Fruit fly (Drosophila melanogaster) whole organism, embryonic: ENCODE results near the gene Cpr64Ab.
A peak's percentile ranks its signal among the peaks of the same experiment; 100 is the strongest.

Source experiments
- B-H2 ChIP-seq: fragments of 200-800 bp; sonication (Bioruptor generic); optimal IDR thresholded peaks from 2 replicates; lab custom pipeline; 2018; ENCODE audit warnings: missing biosample characterization, mild to moderate bottlenecking, missing genetic modification characterization
- CG12155 ChIP-seq: fragments of 200-800 bp; sonication (Bioruptor generic); optimal IDR thresholded peaks from 3 replicates; lab custom pipeline; 2016; ENCODE audit warnings: missing biosample characterization, missing genetic modification characterization
- CG13424 ChIP-seq: fragments of 200-800 bp; sonication (Bioruptor generic); optimal IDR thresholded peaks from 2 replicates; lab custom pipeline; 2019; ENCODE audit warnings: missing biosample characterization, mild to moderate bottlenecking, missing genetic modification characterization, moderate library complexity
- CG13775 ChIP-seq: fragments of 200-800 bp; sonication (Bioruptor generic); optimal IDR thresholded peaks from 3 replicates; lab custom pipeline; 2017; ENCODE audit warnings: missing biosample characterization, mild to moderate bottlenecking, missing genetic modification characterization
- CG14441 ChIP-seq: fragments of 200-800 bp; sonication (Bioruptor generic); IDR thresholded peaks from 2 replicates; pipeline ENCODE4 v1.3.6; 2022; ENCODE audit warnings: missing biosample characterization, missing genetic modification characterization
- CG14965 ChIP-seq: fragments of 200-800 bp; sonication (Bioruptor generic); optimal IDR thresholded peaks from 2 replicates; lab custom pipeline; 2016; ENCODE audit warnings: missing biosample characterization, missing genetic modification characterization, borderline replicate concordance
- CG1792 ChIP-seq: fragments of 200-800 bp; sonication (Bioruptor generic); optimal IDR thresholded peaks from 2 replicates; lab custom pipeline; 2016; ENCODE audit warnings: missing biosample characterization, missing genetic modification characterization
- CG18764 ChIP-seq: fragments of 200-800 bp; sonication (Bioruptor generic); optimal IDR thresholded peaks from 3 replicates; lab custom pipeline; 2016; ENCODE audit warnings: missing biosample characterization, missing genetic modification characterization
- CG2678 ChIP-seq: fragments of 200-800 bp; sonication (Bioruptor generic); optimal IDR thresholded peaks from 3 replicates; lab custom pipeline; 2019; ENCODE audit warnings: missing biosample characterization, mild to moderate bottlenecking, missing genetic modification characterization, moderate library complexity
- CG2889 ChIP-seq: fragments of 200-800 bp; sonication (Bioruptor generic); IDR thresholded peaks from 3 replicates; pipeline ENCODE4 v1.3.6; 2022; ENCODE audit warnings: missing biosample characterization, missing genetic modification characterization
- CG3995 ChIP-seq: fragments of 200-800 bp; sonication (Bioruptor generic); optimal IDR thresholded peaks from 3 replicates; lab custom pipeline; 2016; ENCODE audit warnings: missing biosample characterization, missing genetic modification characterization
- CG4360 ChIP-seq: fragments of 200-800 bp; sonication (Bioruptor generic); IDR thresholded peaks from 2 replicates; pipeline ENCODE4 v1.3.6; 2022; ENCODE audit warnings: missing biosample characterization, missing genetic modification characterization
- CG43689 ChIP-seq: fragments of 200-800 bp; sonication (Bioruptor generic); IDR thresholded peaks from 2 replicates; pipeline ENCODE4 v1.3.6; 2022; ENCODE audit warnings: missing biosample characterization, missing genetic modification characterization
- CG4404 ChIP-seq: fragments of 200-800 bp; sonication (Bioruptor generic); IDR thresholded peaks from 2 replicates; pipeline ENCODE4 v1.3.6; 2022; ENCODE audit warnings: missing biosample characterization, missing genetic modification characterization
- CG6175 ChIP-seq: fragments of 200-800 bp; sonication (Bioruptor generic); IDR thresholded peaks from 3 replicates; pipeline ENCODE4 v1.3.6; 2022; ENCODE audit warnings: missing biosample characterization, missing genetic modification characterization
- CG6791 ChIP-seq: fragments of 200-800 bp; sonication (Bioruptor generic); IDR thresholded peaks from 3 replicates; pipeline ENCODE4 v1.3.6; 2022; ENCODE audit warnings: missing biosample characterization, missing genetic modification characterization; ENCODE audit not compliant: partially characterized antibody
- CG6813 ChIP-seq: fragments of 200-800 bp; sonication (Bioruptor generic); optimal IDR thresholded peaks from 2 replicates; lab custom pipeline; 2017; ENCODE audit warnings: missing biosample characterization, missing genetic modification characterization, mild to moderate bottlenecking, moderate library complexity, missing genetic modification reagents
- CG7372 ChIP-seq: fragments of 200-800 bp; sonication (Bioruptor generic); IDR thresholded peaks from 2 replicates; pipeline ENCODE4 v1.3.6; 2022; ENCODE audit warnings: missing biosample characterization, missing genetic modification characterization
- CG8359 ChIP-seq: fragments of 200-800 bp; sonication (Bioruptor generic); optimal IDR thresholded peaks from 2 replicates; lab custom pipeline; 2017; ENCODE audit warnings: missing biosample characterization, mild to moderate bottlenecking, missing genetic modification characterization, borderline replicate concordance
- CG8478 ChIP-seq: fragments of >200 bp; optimal IDR thresholded peaks from 2 replicates; lab custom pipeline; 2018
- CrebB ChIP-seq: fragments of 200-800 bp; sonication (Bioruptor generic); optimal IDR thresholded peaks from 3 replicates; lab custom pipeline; 2018; ENCODE audit warnings: missing biosample characterization, mild to moderate bottlenecking, missing genetic modification characterization
- D19A ChIP-seq: fragments of 200-800 bp; optimal IDR thresholded peaks from 3 replicates; lab custom pipeline; 2019; ENCODE audit warnings: missing biosample characterization, mild to moderate bottlenecking, missing genetic modification characterization, moderate library complexity
- Dbx ChIP-seq: fragments of 200-800 bp; sonication (Bioruptor generic); IDR thresholded peaks from 3 replicates; pipeline ENCODE4 v1.3.6; 2022; ENCODE audit warnings: missing biosample characterization, missing genetic modification characterization
- Dip3 ChIP-seq: fragments of 200-800 bp; sonication (Bioruptor generic); optimal IDR thresholded peaks from 3 replicates; lab custom pipeline; 2016; ENCODE audit warnings: missing biosample characterization, missing genetic modification characterization
- Doc3 ChIP-seq: fragments of 200-800 bp; sonication (Bioruptor generic); IDR thresholded peaks from 3 replicates; pipeline ENCODE4 v1.3.6; 2022; ENCODE audit warnings: missing biosample characterization, missing genetic modification characterization; ENCODE audit not compliant: partially characterized antibody
- Ets65A ChIP-seq: fragments of 200-800 bp; sonication (Bioruptor generic); peaks from one replicate; lab custom pipeline; 2016; ENCODE audit warnings: missing biosample characterization, missing genetic modification characterization
- HmgZ ChIP-seq: fragments of 200-800 bp; sonication (Bioruptor generic); optimal IDR thresholded peaks from 2 replicates; lab custom pipeline; 2018; ENCODE audit warnings: missing biosample characterization, mild to moderate bottlenecking, missing genetic modification characterization
- Jarid2 ChIP-seq: fragments of 200-800 bp; sonication (Bioruptor generic); optimal IDR thresholded peaks from 3 replicates; lab custom pipeline; 2017; ENCODE audit warnings: mild to moderate bottlenecking, missing biosample characterization, missing genetic modification reagents, missing genetic modification characterization
- Meics ChIP-seq: fragments of 200-800 bp; sonication (Bioruptor generic); optimal IDR thresholded peaks from 2 replicates; lab custom pipeline; 2017; ENCODE audit warnings: missing biosample characterization, mild to moderate bottlenecking, missing genetic modification characterization
- Oaz ChIP-seq: fragments of 200-800 bp; sonication (Bioruptor generic); IDR thresholded peaks from 2 replicates; pipeline ENCODE4 v1.3.6; 2022; ENCODE audit warnings: missing biosample characterization, missing genetic modification characterization
- Pdp1 ChIP-seq, 2 experiments: fragments of 200-800 bp; sonication (Bioruptor generic); optimal IDR thresholded peaks; 3 replicates each; lab custom pipeline; 2016; ENCODE audit warnings: missing biosample characterization in 2 of 2, missing genetic modification characterization in 2 of 2, mild to moderate bottlenecking in 1 of 2, moderate library complexity in 1 of 2
- Sox100B ChIP-seq: fragments of 200-800 bp; sonication (Bioruptor generic); optimal IDR thresholded peaks from 3 replicates; lab custom pipeline; 2018; ENCODE audit warnings: missing biosample characterization, mild to moderate bottlenecking, missing genetic modification characterization
- Taf1 ChIP-seq: fragments of 200-800 bp; sonication (Bioruptor generic); IDR thresholded peaks from 2 replicates; pipeline ENCODE4 v1.3.6; 2022; ENCODE audit warnings: missing biosample characterization, missing genetic modification characterization
- bcd ChIP-seq: fragments of 200-800 bp; sonication (Bioruptor generic); optimal IDR thresholded peaks from 2 replicates; lab custom pipeline; 2017; ENCODE audit warnings: missing biosample characterization, mild to moderate bottlenecking, missing genetic modification characterization
- bigmax ChIP-seq: fragments of 200-800 bp; sonication (Bioruptor generic); optimal IDR thresholded peaks from 2 replicates; lab custom pipeline; 2018; ENCODE audit warnings: missing biosample characterization, mild to moderate bottlenecking, missing genetic modification characterization
- ci ChIP-seq: fragments of 200-800 bp; sonication (Bioruptor generic); IDR thresholded peaks from 3 replicates; pipeline ENCODE4 v1.3.6; 2022; ENCODE audit warnings: missing biosample characterization, missing genetic modification characterization
- dmrt11E ChIP-seq: fragments of 200-800 bp; sonication (Bioruptor generic); optimal IDR thresholded peaks from 3 replicates; lab custom pipeline; 2018; ENCODE audit warnings: missing biosample characterization, mild to moderate bottlenecking, missing genetic modification characterization, moderate library complexity
- esg ChIP-seq: fragments of 200-800 bp; sonication (Bioruptor generic); conservative IDR thresholded peaks from 2 replicates; pipeline ENCODE4 v1.3.6; 2022; ENCODE audit warnings: missing biosample characterization, missing genetic modification characterization
- ftz-f1 ChIP-seq: fragments of 200-800 bp; sonication (Bioruptor generic); optimal IDR thresholded peaks from 2 replicates; lab custom pipeline; 2016; ENCODE audit warnings: missing biosample characterization, missing genetic modification characterization
- hbn ChIP-seq: fragments of 200-800 bp; sonication (Bioruptor generic); IDR thresholded peaks from 2 replicates; pipeline ENCODE4 v1.3.6; 2022; ENCODE audit warnings: missing biosample characterization, missing genetic modification characterization; ENCODE audit not compliant: partially characterized antibody
- lmd ChIP-seq: fragments of 200-800 bp; sonication (Bioruptor generic); IDR thresholded peaks from 2 replicates; pipeline ENCODE4 v1.3.6; 2022; ENCODE audit warnings: missing biosample characterization, missing genetic modification characterization
- mld ChIP-seq: fragments of 200-800 bp; sonication (Bioruptor generic); IDR thresholded peaks from 3 replicates; pipeline ENCODE4 v1.3.6; 2022; ENCODE audit warnings: missing biosample characterization, missing genetic modification characterization; ENCODE audit not compliant: partially characterized antibody
- nmo ChIP-seq: fragments of 200-800 bp; sonication (Bioruptor generic); optimal IDR thresholded peaks from 2 replicates; lab custom pipeline; 2018; ENCODE audit warnings: missing biosample characterization, mild to moderate bottlenecking, missing genetic modification characterization, moderate library complexity
- odd ChIP-seq: fragments of 200-800 bp; sonication (Bioruptor generic); optimal IDR thresholded peaks from 2 replicates; lab custom pipeline; 2017; ENCODE audit warnings: missing biosample characterization, mild to moderate bottlenecking, missing genetic modification characterization
- sima ChIP-seq: fragments of 200-800 bp; sonication (Bioruptor generic); optimal IDR thresholded peaks from 2 replicates; lab custom pipeline; 2016; ENCODE audit warnings: missing biosample characterization, missing genetic modification characterization
- stwl ChIP-seq: fragments of 200-800 bp; sonication (Bioruptor generic); optimal IDR thresholded peaks from 3 replicates; lab custom pipeline; 2018; ENCODE audit warnings: missing biosample characterization, mild to moderate bottlenecking, missing genetic modification characterization, moderate library complexity
- unpg ChIP-seq: fragments of 200-800 bp; sonication (Bioruptor generic); optimal IDR thresholded peaks from 3 replicates; lab custom pipeline; 2018; ENCODE audit warnings: missing biosample characterization, mild to moderate bottlenecking, missing genetic modification characterization, moderate library complexity
- vfl ChIP-seq: fragments of 200-800 bp; sonication (Bioruptor generic); optimal IDR thresholded peaks from 2 replicates; lab custom pipeline; 2016; ENCODE audit warnings: missing biosample characterization, missing genetic modification characterization
- z ChIP-seq: fragments of 200-800 bp; sonication (Bioruptor generic); IDR thresholded peaks from 3 replicates; pipeline ENCODE4 v1.3.6; 2022; ENCODE audit warnings: missing biosample characterization, missing genetic modification characterization
- zf30C ChIP-seq: fragments of 200-800 bp; sonication (Bioruptor generic); optimal IDR thresholded peaks from 3 replicates; lab custom pipeline; 2018; ENCODE audit warnings: missing biosample characterization, mild to moderate bottlenecking, missing genetic modification characterization

Gene Cpr64Ab

dm6 chr3L:4254301-4254834, 43.0 kb upstream of the Cpr64Ab start, which contains the start of the genes ago and CG1265 (continued):
- peak; percentile 23 for TF ChIP-seq dmrt11E
- peak; percentile 6; the same call in 1 of the 3 replicates for TF ChIP-seq ci (GFP tag; lab: Robert Waterston, UW)
- peak; percentile 57 for TF ChIP-seq CG13424
- TF ChIP-seq CG13775 (GFP tag; lab: Kevin White, UChicago) = peak; percentile 60
- 0 out of 2 replicates have a peak, but pooled peaks have one; percentile 7 for TF ChIP-seq esg (GFP tag; lab: Robert Waterston, UW)
- TF ChIP-seq CG43689 = no peak
- TF ChIP-seq CG8478 (lab: Kevin White, UChicago) = no peak
- TF ChIP-seq Taf1 (GFP tag; lab: Robert Waterston, UW) = peak; percentile 12; the same call in 1 of the 2 replicates
- peak; percentile 55 for TF ChIP-seq Meics
- TF ChIP-seq CG1792 (GFP tag; lab: Kevin White, UChicago) = no peak
- TF ChIP-seq CG14441 (GFP tag; lab: Robert Waterston, UW) = peak; percentile 39; the same call in 1 of the 2 replicates
- no peak for TF ChIP-seq CG14965 (GFP tag; lab: Kevin White, UChicago)
- peak; percentile 92 for TF ChIP-seq CG3995 (GFP tag; lab: Kevin White, UChicago)
- no peak for TF ChIP-seq Jarid2 (GFP tag; lab: Kevin White, UChicago)
- no peak for TF ChIP-seq CG6813 (GFP tag; lab: Kevin White, UChicago)
- no peak for TF ChIP-seq sima (GFP tag; lab: Kevin White, UChicago)
- TF ChIP-seq CG2889 = peak; percentile 62; the same call in 2 of the 3 replicates
- TF ChIP-seq unpg = peak; percentile 7
- peak; percentile 62 for TF ChIP-seq D19A (tag; lab: Kevin White, UChicago)
- 0 out of 2 replicates have a peak, but pooled peaks have one; percentile 11 for TF ChIP-seq Oaz (GFP tag; lab: Robert Waterston, UW)
- peak; percentile 63 for TF ChIP-seq Ets65A (GFP tag; lab: Kevin White, UChicago)
- TF ChIP-seq z (GFP tag; lab: Robert Waterston, UW) = no peak
- peak; percentile 54 for TF ChIP-seq CG2678 (tag; lab: Kevin White, UChicago)
- TF ChIP-seq hbn (GFP tag; lab: Robert Waterston, UW) = no peak
- peak; percentile 34 for TF ChIP-seq bcd (GFP tag; lab: Kevin White, UChicago)
- TF ChIP-seq Pdp1 (GFP tag; optimal IDR thresholded peaks at IDR 0.05; lab: Kevin White, UChicago) = no peak
- 0 out of 3 replicates have a peak, but pooled peaks have one; percentile 9 for TF ChIP-seq Doc3 (GFP tag; lab: Robert Waterston, UW)
- TF ChIP-seq lmd (GFP tag; lab: Robert Waterston, UW) = peak; percentile 41; the same call in 1 of the 2 replicates
- no peak for TF ChIP-seq ftz-f1 (GFP tag; lab: Kevin White, UChicago)
- TF ChIP-seq stwl = peak; percentile 33
- TF ChIP-seq CG18764 (GFP tag; lab: Kevin White, UChicago) = no peak
- TF ChIP-seq CrebB (tag; lab: Kevin White, UChicago) = no peak
- TF ChIP-seq bigmax (GFP tag; lab: Kevin White, UChicago) = no peak
- no peak for TF ChIP-seq CG4404 (GFP tag; lab: Robert Waterston, UW)
- no peak for TF ChIP-seq CG6175 (GFP tag; lab: Robert Waterston, UW)
- TF ChIP-seq CG4360 (GFP tag; lab: Robert Waterston, UW) = no peak
- TF ChIP-seq mld (GFP tag; lab: Robert Waterston, UW) = no peak
- no peak for TF ChIP-seq Dip3 (GFP tag; lab: Kevin White, UChicago)
- no peak for TF ChIP-seq vfl (GFP tag; lab: Kevin White, UChicago)
- TF ChIP-seq CG12155 (GFP tag; lab: Kevin White, UChicago) = peak; percentile 21
- TF ChIP-seq CG7372 = peak; percentile 46
- TF ChIP-seq CG6791 (GFP tag; lab: Robert Waterston, UW) = peak; percentile 60
- TF ChIP-seq CG8359 = no peak
- TF ChIP-seq Sox100B (GFP tag; lab: Kevin White, UChicago) = no peak
- TF ChIP-seq HmgZ (tag; lab: Kevin White, UChicago) = no peak
- peak; percentile 45 for TF ChIP-seq odd (GFP tag; lab: Kevin White, UChicago)
- 0 out of 3 replicates have a peak, but pooled peaks have one; percentile 32 for TF ChIP-seq Dbx
- TF ChIP-seq nmo (GFP tag; lab: Kevin White, UChicago) = peak; percentile 73
- no peak for TF ChIP-seq zf30C (GFP tag; lab: Kevin White, UChicago)
- TF ChIP-seq B-H2 (GFP tag; lab: Kevin White, UChicago) = peak; percentile 49
